Worm (Caenorhabditis elegans): ENCODE measurements around the gene cyp-35C1.

DNA sequence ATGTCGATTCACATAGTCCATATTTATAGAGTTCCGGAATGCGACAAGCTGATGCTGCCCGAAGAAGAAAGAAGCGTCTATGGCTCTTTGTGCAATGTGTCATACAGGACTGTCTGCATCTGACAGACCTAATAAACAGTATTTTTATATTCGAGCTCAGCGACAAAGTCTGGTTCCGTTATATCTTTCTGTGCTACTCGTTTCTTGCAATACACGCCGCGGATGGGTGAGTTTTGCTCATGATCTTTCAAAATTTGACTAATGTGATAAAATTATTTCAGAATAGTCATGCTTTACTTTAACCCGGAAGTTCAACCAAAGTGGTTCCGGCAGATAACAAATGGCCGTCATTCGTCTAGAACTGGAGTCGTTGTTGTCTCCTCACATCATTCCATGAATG lies 34.6 kb downstream of the cyp-35C1 start:
- TF ChIP-seq mep-1 (tag; optimal IDR thresholded peaks at IDR 0.05) = no peak
- no peak for TF ChIP-seq nhr-28 (tag; optimal IDR thresholded peaks at IDR 0.05)

All from whole organism, mixed stage, embryonic.